Worm (Caenorhabditis elegans) whole organism, early embryonic: Measurements from ENCODE around the gene C10G8.8.
A peak's percentile ranks its signal among the peaks of the same experiment; 100 is the strongest.

Experiments
- B0310.2 ChIP-seq: sonication (generic microtip); optimal IDR thresholded peaks from 2 replicates; lab custom pipeline; 2016; ENCODE audit warnings: mild to moderate bottlenecking, missing genetic modification characterization, missing compliant biosample characterization
- F13C5.2 ChIP-seq: sonication (generic microtip); optimal IDR thresholded peaks from 2 replicates; lab custom pipeline; 2017; ENCODE audit warnings: mild to moderate bottlenecking, missing genetic modification characterization, inconsistent platforms, missing compliant biosample characterization
- aly-1 ChIP-seq: sonication (generic microtip); optimal IDR thresholded peaks from 2 replicates; lab custom pipeline; 2016; ENCODE audit warnings: missing genetic modification characterization, missing compliant biosample characterization
- ama-1 ChIP-seq: fragments of 150-350 bp; optimal IDR thresholded peaks from 2 replicates; lab custom pipeline; 2014
- ceh-13 ChIP-seq: fragments of 200-800 bp; sonication (Bioruptor generic); optimal IDR thresholded peaks from 2 replicates; lab custom pipeline; 2018; ENCODE audit warnings: mild to moderate bottlenecking, missing genetic modification characterization, missing compliant biosample characterization
- ceh-36 ChIP-seq: sonication (generic microtip); optimal IDR thresholded peaks from 2 replicates; lab custom pipeline; 2016; ENCODE audit warnings: missing genetic modification characterization, inconsistent platforms, missing compliant biosample characterization
- ets-7 ChIP-seq: sonication (generic microtip); optimal IDR thresholded peaks from 2 replicates; lab custom pipeline; 2016; ENCODE audit warnings: missing genotype, missing genetic modification characterization, missing compliant biosample characterization
- flt-1 ChIP-seq: fragments of 200-800 bp; sonication (Bioruptor generic); IDR thresholded peaks from 2 replicates; pipeline ENCODE4 v1.3.6; 2022; ENCODE audit warnings: missing genetic modification characterization, missing compliant biosample characterization
- hmbx-1 ChIP-seq: sonication (generic microtip); optimal IDR thresholded peaks from 2 replicates; lab custom pipeline; 2016; ENCODE audit warnings: mild to moderate bottlenecking, missing genetic modification characterization, missing compliant biosample characterization
- hmg-4 ChIP-seq: fragments of 200-800 bp; sonication (Bioruptor generic); optimal IDR thresholded peaks from 2 replicates; lab custom pipeline; 2018; ENCODE audit warnings: mild to moderate bottlenecking, missing genetic modification characterization, missing compliant biosample characterization
- hnd-1 ChIP-seq: sonication (generic microtip); optimal IDR thresholded peaks from 2 replicates; lab custom pipeline; 2016; ENCODE audit warnings: missing genetic modification characterization, missing compliant biosample characterization
- pes-1 ChIP-seq: fragments of 200-800 bp; sonication (Bioruptor generic); IDR thresholded peaks from 2 replicates; pipeline ENCODE4 v1.3.6; 2022; ENCODE audit warnings: missing genetic modification reagents, missing genetic modification characterization, missing compliant biosample characterization
- scrt-1 ChIP-seq: fragments of 200-800 bp; sonication (Bioruptor generic); IDR thresholded peaks from 2 replicates; pipeline ENCODE4 v1.3.6; 2022; ENCODE audit warnings: missing genetic modification characterization, missing compliant biosample characterization
- sea-1 ChIP-seq: fragments of 200-800 bp; sonication (Bioruptor generic); conservative IDR thresholded peaks from 2 replicates; pipeline ENCODE4 v1.3.6; 2022; ENCODE audit warnings: missing genetic modification characterization, missing compliant biosample characterization
- tbx-11 ChIP-seq: fragments of 200-800 bp; sonication (Bioruptor generic); IDR thresholded peaks from 2 replicates; pipeline ENCODE4 v1.3.6; 2022; ENCODE audit warnings: missing genetic modification characterization, missing compliant biosample characterization
- tbx-37 ChIP-seq: fragments of 200-800 bp; sonication (Bioruptor generic); conservative IDR thresholded peaks from 2 replicates; pipeline ENCODE4 v1.3.6; 2022; ENCODE audit warnings: missing genetic modification reagents, missing genetic modification characterization, missing compliant biosample characterization
- tra-4 ChIP-seq: sonication (generic microtip); optimal IDR thresholded peaks from 2 replicates; lab custom pipeline; 2017; ENCODE audit warnings: missing genetic modification characterization, missing compliant biosample characterization

The C10G8.8 gene

ce11 chrV:5349471-5349870 is 21.3 kb upstream of the C10G8.8 start, which contains the start of gene T09D3.3:
Gene T09D3.3, minus strand, starts transcription at chrV:5349571.
- TF ChIP-seq B0310.2 (tag; lab: Kevin White, UChicago) (no peak), ceh-13 (no peak)

- TF ChIP-seq B0310.2 (tag; lab: Kevin White, UChicago) (no peak), scrt-1 (GFP tag; lab: Robert Waterston, UW) (no peak), aly-1 (tag; lab: Kevin White, UChicago) (no peak), ama-1 (lab: Kevin White, UChicago) (no peak), tbx-11 (no peak), ets-7 (tag; lab: Kevin White, UChicago) (no peak), hmbx-1 (tag; lab: Kevin White, UChicago) (no peak), hnd-1 (tag; lab: Kevin White, UChicago) (no peak), ceh-36 (tag; lab: Kevin White, UChicago) (no peak), F13C5.2 (tag; lab: Kevin White, UChicago) (no peak), ceh-13 (no peak), hmg-4 (no peak), tbx-37 (GFP tag; lab: Robert Waterston, UW) (no peak), pes-1 (GFP tag; lab: Robert Waterston, UW) (no peak), sea-1 (no peak), flt-1 (GFP tag; lab: Robert Waterston, UW) (no peak), tra-4 (tag; lab: Kevin White, UChicago) (no peak)
These were observed 17.2 kb upstream of the C10G8.8 start, which contains the start of gene srg-25 for ce11 chrV:5345419-5345818. Gene srg-25, minus strand, starts transcription at chrV:5345519.

- no peak for TF ChIP-seq pes-1 (GFP tag; lab: Robert Waterston, UW)
- no peak for TF ChIP-seq hmbx-1 (tag; lab: Kevin White, UChicago)
- no peak for TF ChIP-seq ets-7 (tag; lab: Kevin White, UChicago)
- TF ChIP-seq hnd-1 (tag; lab: Kevin White, UChicago): no peak
- TF ChIP-seq ceh-36 (tag; lab: Kevin White, UChicago): no peak
- no peak for TF ChIP-seq B0310.2 (tag; lab: Kevin White, UChicago)
- TF ChIP-seq tra-4 (tag; lab: Kevin White, UChicago): no peak
- no peak for TF ChIP-seq aly-1 (tag; lab: Kevin White, UChicago)
- TF ChIP-seq hmg-4: no peak
- TF ChIP-seq ceh-13: no peak
- TF ChIP-seq tbx-37 (GFP tag; lab: Robert Waterston, UW): no peak
These were observed 11.3 kb upstream of the C10G8.8 start, which contains the start of gene srg-27 for ce11 chrV:5339497-5339896. Gene srg-27, plus strand, starts transcription at chrV:5339797.

- TF ChIP-seq pes-1 (GFP tag; lab: Robert Waterston, UW): no peak
- no peak for TF ChIP-seq sea-1
- TF ChIP-seq scrt-1 (GFP tag; lab: Robert Waterston, UW): no peak
- no peak for TF ChIP-seq ceh-36 (tag; lab: Kevin White, UChicago)
- no peak for TF ChIP-seq tbx-11
- no peak for TF ChIP-seq ama-1 (lab: Kevin White, UChicago)
- TF ChIP-seq ceh-13: no peak
- TF ChIP-seq aly-1 (tag; lab: Kevin White, UChicago): no peak
These were observed 8.7 kb upstream of the C10G8.8 start, which contains the start of gene srg-29 for ce11 chrV:5336884-5337283. Gene srg-29, plus strand, starts transcription at chrV:5337184.

- no peak for TF ChIP-seq flt-1 (GFP tag; lab: Robert Waterston, UW)
- no peak for TF ChIP-seq ama-1 (lab: Kevin White, UChicago)
- no peak for TF ChIP-seq tbx-37 (GFP tag; lab: Robert Waterston, UW)
- no peak for TF ChIP-seq hnd-1 (tag; lab: Kevin White, UChicago)
- TF ChIP-seq tbx-11: no peak
- no peak for TF ChIP-seq F13C5.2 (tag; lab: Kevin White, UChicago)
- TF ChIP-seq scrt-1 (GFP tag; lab: Robert Waterston, UW): no peak
- TF ChIP-seq hmbx-1 (tag; lab: Kevin White, UChicago): no peak
- TF ChIP-seq ceh-13: no peak
- no peak for TF ChIP-seq sea-1
- no peak for TF ChIP-seq B0310.2 (tag; lab: Kevin White, UChicago)
- no peak for TF ChIP-seq hmg-4
- no peak for TF ChIP-seq ets-7 (tag; lab: Kevin White, UChicago)
- no peak for TF ChIP-seq pes-1 (GFP tag; lab: Robert Waterston, UW)
- TF ChIP-seq ceh-36 (tag; lab: Kevin White, UChicago): no peak
- no peak for TF ChIP-seq aly-1 (tag; lab: Kevin White, UChicago)
- no peak for TF ChIP-seq tra-4 (tag; lab: Kevin White, UChicago)
These were observed 6.4 kb upstream of the C10G8.8 start, which contains the start of gene srg-28 for ce11 chrV:5334588-5334987. Gene srg-28, plus strand, starts transcription at chrV:5334888.

ce11 chrV:5330967-5331366 is 2.8 kb upstream of the C10G8.8 start, which contains the start of gene srg-26:
Gene srg-26, plus strand, starts transcription at chrV:5331267.
- TF ChIP-seq flt-1 (GFP tag; lab: Robert Waterston, UW): no peak
- TF ChIP-seq tbx-11: no peak
- no peak for TF ChIP-seq B0310.2 (tag; lab: Kevin White, UChicago)
- no peak for TF ChIP-seq hnd-1 (tag; lab: Kevin White, UChicago)
- TF ChIP-seq hmg-4: no peak
- no peak for TF ChIP-seq tbx-37 (GFP tag; lab: Robert Waterston, UW)
- no peak for TF ChIP-seq ceh-13
- no peak for TF ChIP-seq ceh-36 (tag; lab: Kevin White, UChicago)

- TF ChIP-seq tbx-11: no peak
- 0 out of 2 replicates have a peak, but pooled peaks have one; percentile 25 for TF ChIP-seq scrt-1 (GFP tag; lab: Robert Waterston, UW)
These were observed 1.6 kb upstream of the C10G8.8 start for ce11 chrV:5329677-5330266.

- no peak for TF ChIP-seq tbx-11
- TF ChIP-seq ceh-13: no peak
- no peak for TF ChIP-seq ama-1 (lab: Kevin White, UChicago)
- TF ChIP-seq pes-1 (GFP tag; lab: Robert Waterston, UW): no peak
- no peak for TF ChIP-seq ceh-36 (tag; lab: Kevin White, UChicago)
- TF ChIP-seq F13C5.2 (tag; lab: Kevin White, UChicago): no peak
- no peak for TF ChIP-seq hnd-1 (tag; lab: Kevin White, UChicago)
- TF ChIP-seq hmg-4: no peak
- no peak for TF ChIP-seq sea-1
- TF ChIP-seq tra-4 (tag; lab: Kevin White, UChicago): no peak
- no peak for TF ChIP-seq scrt-1 (GFP tag; lab: Robert Waterston, UW)
- no peak for TF ChIP-seq flt-1 (GFP tag; lab: Robert Waterston, UW)
- TF ChIP-seq tbx-37 (GFP tag; lab: Robert Waterston, UW): no peak
- no peak for TF ChIP-seq aly-1 (tag; lab: Kevin White, UChicago)
These were observed 3.6 kb downstream of the C10G8.8 start, which contains the start of gene ceh-33 for ce11 chrV:5324566-5324965. Gene ceh-33, minus strand, starts transcription at chrV:5324666.
